Worm (Caenorhabditis elegans) whole organism, dauer: ENCODE data around the gene flp-25.

Source experiments
- unc-62 ChIP-seq: sonication (generic microtip); optimal IDR thresholded peaks from 2 replicates; lab custom pipeline; 2017; ENCODE audit warnings: missing biosample characterization, missing genetic modification reagents, missing genetic modification characterization

flp-25 gene

ce11 chrIII:9340025-9340424, 21.3 kb upstream of the flp-25 start:
- TF ChIP-seq unc-62 (GFP tag; lab: Kevin White, UChicago): no peak

ce11 chrIII:9344347-9344746, 17.0 kb upstream of the flp-25 start, which contains the start of gene emb-9:
TSS of gene emb-9 (minus strand) at chrIII:9344447.
- TF ChIP-seq unc-62 (GFP tag; lab: Kevin White, UChicago): no peak

ce11 chrIII:9346114-9346513, 15.2 kb upstream of the flp-25 start:
- no peak for TF ChIP-seq unc-62 (GFP tag; lab: Kevin White, UChicago)

- TF ChIP-seq unc-62 (GFP tag; lab: Kevin White, UChicago): no peak
Observed at ce11 chrIII:9346722-9347121, 14.6 kb upstream of the flp-25 start.

ce11 chrIII:9353814-9354213, 7.5 kb upstream of the flp-25 start:
- no peak for TF ChIP-seq unc-62 (GFP tag; lab: Kevin White, UChicago)

- TF ChIP-seq unc-62 (GFP tag; lab: Kevin White, UChicago): no peak
Observed at ce11 chrIII:9355412-9355969, 5.8 kb upstream of the flp-25 start, which contains the start of gene chtb-1. TSS of gene chtb-1 (minus strand) at chrIII:9355462.

ce11 chrIII:9359060-9359459, 2.3 kb upstream of the flp-25 start, which contains the start of gene K04H4.5:
TSS of gene K04H4.5 (plus strand) at chrIII:9359360.
- no peak for TF ChIP-seq unc-62 (GFP tag; lab: Kevin White, UChicago)

- TF ChIP-seq unc-62 (GFP tag; lab: Kevin White, UChicago): no peak
Observed at ce11 chrIII:9366376-9366775, 5.0 kb downstream of the flp-25 start.

ce11 chrIII:9366971-9367370, 5.6 kb downstream of the flp-25 start, which contains the start of gene crn-6:
TSS of gene crn-6 (plus strand) at chrIII:9367271.
- TF ChIP-seq unc-62 (GFP tag; lab: Kevin White, UChicago): no peak

ce11 chrIII:9373779-9374178, 12.5 kb downstream of the flp-25 start:
- TF ChIP-seq unc-62 (GFP tag; lab: Kevin White, UChicago): no peak

ce11 chrIII:9376701-9377100, 15.4 kb downstream of the flp-25 start:
- TF ChIP-seq unc-62 (GFP tag; lab: Kevin White, UChicago): no peak

- no peak for TF ChIP-seq unc-62 (GFP tag; lab: Kevin White, UChicago)
Observed at ce11 chrIII:9383496-9383895, 22.2 kb downstream of the flp-25 start, which contains the start of gene tkr-1. TSS of gene tkr-1 (plus strand) at chrIII:9383796.

ce11 chrIII:9385543-9385942, 24.2 kb downstream of the flp-25 start, which contains the start of gene C38C10.3:
TSS of gene C38C10.3 (minus strand) at chrIII:9385643.
- TF ChIP-seq unc-62 (GFP tag; lab: Kevin White, UChicago): no peak

ce11 chrIII:9390007-9390406, 28.7 kb downstream of the flp-25 start, which contains the start of gene slc-17.2:
TSS of gene slc-17.2 (minus strand) at chrIII:9390107.
- TF ChIP-seq unc-62 (GFP tag; lab: Kevin White, UChicago): no peak

- TF ChIP-seq unc-62 (GFP tag; lab: Kevin White, UChicago): no peak
Observed at ce11 chrIII:9390924-9391323, 29.6 kb downstream of the flp-25 start.

- TF ChIP-seq unc-62 (GFP tag; lab: Kevin White, UChicago): no peak
Observed at ce11 chrIII:9393114-9393780, 31.9 kb downstream of the flp-25 start, which contains the start of the genes gpr-2 and rgr-1. TSS of gene gpr-2 (minus strand) at chrIII:9393164. TSS of gene rgr-1 (plus strand) at chrIII:9393730.
